Fruit fly (Drosophila melanogaster): ENCODE results near the gene para.
A peak's percentile ranks its signal among the peaks of the same experiment; 100 is the strongest.

The para gene

dm6 chrX:16533046-16533496 lies at the start of gene para:
Gene para, minus strand, starts transcription at chrX:16533096.
- TF ChIP-seq noc (tag; optimal IDR thresholded peaks at IDR 0.05), result no peak

DNA sequence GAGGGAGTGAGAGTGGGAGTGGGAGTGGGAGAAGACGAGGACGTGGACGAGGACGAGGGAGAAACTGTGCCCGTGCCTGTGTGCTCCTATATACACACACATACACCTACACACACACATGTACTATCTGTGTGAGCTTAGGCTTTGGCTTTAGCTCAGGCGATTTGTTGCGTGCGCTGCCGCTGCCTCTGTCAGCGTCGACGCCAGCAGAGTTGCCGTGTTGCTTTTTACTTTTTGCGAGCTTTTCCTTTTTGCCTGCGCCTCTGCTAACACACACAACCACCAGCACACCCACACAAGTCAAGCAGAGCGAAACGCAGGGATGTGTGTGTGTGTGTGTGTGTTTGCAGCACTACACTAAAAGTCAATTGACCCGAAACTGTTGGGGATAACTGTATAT lies 49.2 kb upstream of the para start:
- TF ChIP-seq noc (tag; optimal IDR thresholded peaks at IDR 0.05), result no peak

- TF ChIP-seq noc (tag; optimal IDR thresholded peaks at IDR 0.05), result no peak
Measured at dm6 chrX:16581703-16582102, 48.8 kb upstream of the para start.

- TF ChIP-seq noc (tag; optimal IDR thresholded peaks at IDR 0.05), result no peak
Measured at dm6 chrX:16579978-16580377, 47.1 kb upstream of the para start.

dm6 chrX:16575097-16575496 lies 42.2 kb upstream of the para start:
- TF ChIP-seq noc (tag; optimal IDR thresholded peaks at IDR 0.05), result no peak

DNA sequence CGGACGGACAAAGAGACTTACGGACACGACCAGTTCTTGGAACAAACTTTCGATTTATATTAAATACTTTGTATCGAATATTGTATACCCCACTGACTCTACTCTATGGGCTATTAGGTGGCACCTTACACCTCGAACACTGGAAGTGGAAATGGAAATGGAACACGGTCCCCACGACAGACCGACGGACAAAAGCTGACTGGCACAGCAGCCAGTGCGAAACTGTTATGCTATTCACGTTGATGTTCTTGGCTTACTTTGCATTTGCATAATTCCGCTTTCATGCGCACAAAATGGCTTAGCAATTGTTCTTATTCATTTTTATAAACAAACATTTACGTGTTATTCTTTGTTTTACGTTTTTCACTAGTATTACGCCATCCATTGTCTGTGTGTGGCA lies 41.2 kb upstream of the para start:
- TF ChIP-seq noc (tag; optimal IDR thresholded peaks at IDR 0.05), result no peak

DNA sequence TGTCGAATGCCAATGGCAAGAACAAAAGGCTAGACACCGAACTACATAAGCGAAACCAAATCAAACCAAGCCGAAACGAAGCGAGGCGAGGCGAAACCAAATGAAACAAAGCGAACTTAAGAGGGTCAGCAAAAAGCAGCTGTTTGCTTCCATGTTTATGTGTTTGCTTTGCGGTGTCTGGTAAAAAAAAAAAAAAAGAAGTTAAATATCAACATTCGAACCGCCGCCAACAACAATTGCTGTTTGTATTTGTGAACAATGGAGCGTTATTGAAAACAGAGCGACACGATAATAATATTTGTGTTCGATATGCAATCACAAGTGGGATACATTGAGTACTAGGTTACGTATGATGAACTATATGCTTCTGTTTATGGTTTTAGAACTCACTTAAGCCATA lies 40.8 kb upstream of the para start:
- no peak for TF ChIP-seq noc (tag; optimal IDR thresholded peaks at IDR 0.05)

- TF ChIP-seq noc (tag; optimal IDR thresholded peaks at IDR 0.05), result no peak
Measured at dm6 chrX:16570572-16571224, 37.8 kb upstream of the para start.

DNA sequence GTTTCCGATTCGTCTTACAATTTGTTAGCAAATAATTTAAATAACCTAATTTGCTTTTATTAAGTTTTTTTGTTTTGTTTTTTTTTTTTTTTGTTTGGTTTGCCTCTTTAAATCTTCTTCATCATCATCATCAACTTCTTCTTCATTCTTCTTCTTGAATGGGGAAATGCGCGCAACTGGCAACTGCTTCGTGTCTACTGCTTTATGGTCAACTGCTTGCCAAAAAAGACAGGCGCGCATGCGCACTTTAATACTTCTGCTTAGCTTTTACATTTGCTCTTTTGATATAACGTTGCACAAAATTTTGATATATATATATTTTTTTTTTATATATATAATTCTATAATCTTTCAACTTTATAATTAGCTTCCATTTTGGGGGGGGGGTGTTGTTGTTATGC lies 32.5 kb upstream of the para start:
- no peak for TF ChIP-seq noc (tag; optimal IDR thresholded peaks at IDR 0.05)

- TF ChIP-seq noc (tag; optimal IDR thresholded peaks at IDR 0.05), result no peak
Measured at dm6 chrX:16562259-16562658, 29.4 kb upstream of the para start.

- peak; percentile 44 for TF ChIP-seq noc (tag; optimal IDR thresholded peaks at IDR 0.05)
Measured at dm6 chrX:16559514-16560510, 26.9 kb upstream of the para start, which contains the start of gene Pp2B-14D. Gene Pp2B-14D, minus strand, starts transcription at chrX:16560016.

- TF ChIP-seq noc (tag; optimal IDR thresholded peaks at IDR 0.05), result no peak
Measured at dm6 chrX:16553542-16554182, 20.8 kb upstream of the para start, which contains the start of gene Arp2. Gene Arp2, minus strand, starts transcription at chrX:16553968.

DNA sequence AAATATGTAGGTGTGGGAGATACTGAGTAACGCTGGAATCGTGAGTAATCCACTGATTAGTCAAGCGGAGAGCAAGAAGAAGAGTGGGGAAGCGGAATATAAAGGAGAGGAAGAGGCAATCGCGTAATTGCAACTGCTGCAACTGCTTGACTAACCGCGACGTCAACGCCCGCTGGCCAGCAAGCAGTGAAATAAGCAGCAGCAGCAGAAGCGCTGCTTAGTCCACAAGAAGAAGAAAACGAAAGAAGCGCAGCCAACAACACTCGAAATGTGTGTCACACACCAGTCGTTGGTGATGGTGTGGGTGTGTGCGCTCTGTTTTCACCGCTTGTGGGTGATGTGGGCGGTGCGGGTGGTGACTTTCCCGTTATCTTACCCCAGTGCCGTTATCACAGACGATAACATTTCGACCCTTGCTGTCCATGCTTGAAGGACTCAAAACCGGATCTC lies 20.1 kb upstream of the para start:
- TF ChIP-seq noc (tag; optimal IDR thresholded peaks at IDR 0.05), result no peak

DNA sequence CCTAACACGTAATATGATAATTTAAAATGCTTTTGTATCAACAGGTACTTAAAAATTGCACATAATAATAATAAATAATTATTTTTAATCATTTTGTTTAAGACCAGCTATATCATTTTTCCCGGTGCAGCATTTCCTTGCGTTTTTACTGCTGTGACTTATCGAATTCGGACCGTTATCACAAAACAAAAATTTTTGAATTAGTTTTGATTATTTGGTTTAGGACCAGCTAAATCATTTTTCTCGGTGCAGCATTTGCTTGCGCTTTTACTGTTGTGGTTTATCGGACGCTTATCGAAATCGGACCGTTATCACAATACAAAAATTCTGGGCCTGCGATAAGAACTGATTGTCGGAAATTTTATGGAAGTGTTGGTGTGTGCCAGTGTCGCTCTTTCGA lies 19.7 kb upstream of the para start:
- TF ChIP-seq noc (tag; optimal IDR thresholded peaks at IDR 0.05), result peak; percentile 62

- no peak for TF ChIP-seq noc (tag; optimal IDR thresholded peaks at IDR 0.05)
Measured at dm6 chrX:16547390-16547789, 14.5 kb upstream of the para start, which contains the start of gene CG9902. Gene CG9902, minus strand, starts transcription at chrX:16547520.

DNA sequence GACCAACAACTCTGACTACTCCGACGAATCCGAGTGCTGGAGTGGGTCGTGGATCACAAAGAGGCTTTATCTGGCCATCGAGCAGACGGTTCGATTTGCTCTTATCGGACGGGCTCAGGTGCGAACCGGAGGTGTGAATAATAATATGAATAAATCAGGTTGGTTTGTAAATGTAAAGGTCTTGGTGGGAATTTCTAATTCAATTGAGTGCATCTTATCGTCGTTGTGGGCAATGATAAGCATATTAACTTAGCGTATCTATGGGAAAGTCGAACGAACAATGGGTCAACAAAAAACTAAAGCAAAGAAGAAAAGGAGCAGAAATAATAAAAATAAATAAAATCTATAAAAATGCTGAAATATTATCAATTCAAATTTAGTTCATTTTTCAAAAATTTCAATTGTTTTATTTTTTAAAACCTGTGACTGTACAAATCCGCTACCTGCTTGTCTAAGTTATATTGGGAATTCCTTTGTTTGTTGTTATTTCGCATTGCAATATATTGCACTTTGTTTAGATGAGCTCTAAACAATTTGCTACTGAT lies 8.0 kb upstream of the para start, which contains the start of gene CG9903:
CG9903 (minus strand) TSS at position 51 of the 545 bp plus-strand sequence.
- no peak for TF ChIP-seq noc (tag; optimal IDR thresholded peaks at IDR 0.05)

Measured in whole organism, larva.